Worm (Caenorhabditis elegans) whole organism, mixed stage, embryonic: Measurements from ENCODE around the gene dohh-1.
A peak's percentile ranks its signal among the peaks of the same experiment; 100 is the strongest.

Experiments used
- blmp-1 ChIP-seq: fragments of 150-350 bp; optimal IDR thresholded peaks from 2 replicates; lab custom pipeline; 2014; ENCODE audit warnings: missing biosample characterization, missing genetic modification characterization
- elt-3 ChIP-seq: fragments of 150-350 bp; optimal IDR thresholded peaks from 2 replicates; lab custom pipeline; 2014; ENCODE audit warnings: missing biosample characterization, missing genetic modification characterization
- flh-1 ChIP-seq: fragments of 200-800 bp; sonication (Bioruptor generic); optimal IDR thresholded peaks from 2 replicates; lab custom pipeline; 2018; ENCODE audit warnings: mild to moderate bottlenecking, missing genetic modification characterization, moderate library complexity, missing compliant biosample characterization
- lsy-2 ChIP-seq: fragments of 150-350 bp; optimal IDR thresholded peaks from 2 replicates; lab custom pipeline; 2014; ENCODE audit warnings: missing biosample characterization, missing genetic modification characterization
- mep-1 ChIP-seq: fragments of 150-350 bp; optimal IDR thresholded peaks from 2 replicates; lab custom pipeline; 2017; ENCODE audit warnings: missing biosample characterization, missing genetic modification reagents, missing genetic modification characterization, inconsistent platforms
- nhr-12 ChIP-seq: fragments of 150-350 bp; optimal IDR thresholded peaks from 2 replicates; lab custom pipeline; 2014; ENCODE audit warnings: missing biosample characterization, missing genetic modification characterization
- nhr-76 ChIP-seq: sonication (generic microtip); optimal IDR thresholded peaks from 2 replicates; lab custom pipeline; 2017; ENCODE audit warnings: missing biosample characterization, missing genetic modification characterization
- pha-4 ChIP-seq: fragments of 150-350 bp; optimal IDR thresholded peaks from 2 replicates; lab custom pipeline; 2018; ENCODE audit warnings: missing biosample characterization, missing genetic modification reagents, missing genetic modification characterization
- snpc-4 ChIP-seq: fragments of 150-350 bp; optimal IDR thresholded peaks from 2 replicates; lab custom pipeline; 2014; ENCODE audit warnings: missing biosample characterization, missing genetic modification characterization
- unc-62 ChIP-seq: fragments of 150-350 bp; optimal IDR thresholded peaks from 2 replicates; lab custom pipeline; 2014; ENCODE audit warnings: missing biosample characterization, missing genetic modification reagents, missing genetic modification characterization
- ztf-11 ChIP-seq: fragments of 150-350 bp; optimal IDR thresholded peaks from 2 replicates; lab custom pipeline; 2014; ENCODE audit warnings: missing biosample characterization, missing genetic modification characterization

ce11 chrII:10563368-10563767 is 16.4 kb upstream of the dohh-1 start, which contains the start of gene cdc-48.1:
- TF ChIP-seq blmp-1 (tag; lab: Kevin White, UChicago) (peak; percentile 79), mep-1 (tag; lab: Kevin White, UChicago) (peak; percentile 100), nhr-76 (tag; lab: Kevin White, UChicago) (no peak), flh-1 (GFP tag; lab: Kevin White, UChicago) (peak; percentile 49), nhr-12 (peak; percentile 68), pha-4 (tag; lab: Kevin White, UChicago) (peak; percentile 98), snpc-4 (tag; lab: Kevin White, UChicago) (no peak), elt-3 (tag; lab: Kevin White, UChicago) (peak; percentile 85), lsy-2 (tag; lab: Kevin White, UChicago) (peak; percentile 95), ztf-11 (tag; lab: Kevin White, UChicago) (peak; percentile 80), unc-62 (GFP tag; lab: Kevin White, UChicago) (peak; percentile 97)
